Worm (Caenorhabditis elegans) whole organism, L3 larva: ENCODE data around the gene frpr-8.

ENCODE experiments used
- R02D3.7 ChIP-seq: fragments of 150-350 bp; optimal IDR thresholded peaks from 2 replicates; lab custom pipeline; 2014; ENCODE audit warnings: missing biosample characterization, missing genetic modification characterization
- ama-1 ChIP-seq: fragments of 150-350 bp; optimal IDR thresholded peaks from 2 replicates; lab custom pipeline; 2018
- ceh-16 ChIP-seq: sonication (generic microtip); optimal IDR thresholded peaks from 2 replicates; lab custom pipeline; 2017; ENCODE audit warnings: missing biosample characterization, missing genetic modification characterization
- ceh-28 ChIP-seq: fragments of 150-350 bp; optimal IDR thresholded peaks from 2 replicates; lab custom pipeline; 2014; ENCODE audit warnings: missing biosample characterization, missing genetic modification reagents, missing genetic modification characterization
- ceh-82 ChIP-seq: fragments of 150-350 bp; optimal IDR thresholded peaks from 2 replicates; lab custom pipeline; 2014; ENCODE audit warnings: missing biosample characterization, missing genetic modification characterization
- egl-27 ChIP-seq: sonication (generic microtip); optimal IDR thresholded peaks from 4 replicates; lab custom pipeline; 2017; ENCODE audit warnings: missing biosample characterization, missing genetic modification reagents, missing genetic modification characterization
- elt-1 ChIP-seq: fragments of 150-350 bp; optimal IDR thresholded peaks from 2 replicates; lab custom pipeline; 2014; ENCODE audit warnings: missing biosample characterization, missing genetic modification characterization
- elt-2 ChIP-seq: sonication (generic microtip); optimal IDR thresholded peaks from 2 replicates; lab custom pipeline; 2016; ENCODE audit warnings: missing genetic modification reagents, mild to moderate bottlenecking, missing genetic modification characterization, missing compliant biosample characterization
- elt-3 ChIP-seq, 3 experiments: fragments of 150-350 bp in 1 of 3; sonication (generic microtip) in 2 of 3; optimal IDR thresholded peaks; 2 replicates in 2 of 3; 4 replicates in 1 of 3; lab custom pipeline; 2014 to 2017; ENCODE audit warnings: missing biosample characterization in 3 of 3, missing genetic modification characterization in 3 of 3
- eor-1 ChIP-seq, 2 experiments: fragments of 150-350 bp; optimal IDR thresholded peaks; 2 replicates each; lab custom pipeline; 2014 to 2018; ENCODE audit warnings: missing biosample characterization in 2 of 2, missing genetic modification characterization in 2 of 2
- fkh-2 ChIP-seq: fragments of 150-350 bp; optimal IDR thresholded peaks from 2 replicates; lab custom pipeline; 2014; ENCODE audit warnings: missing biosample characterization, missing genetic modification reagents, missing genetic modification characterization
- fos-1 ChIP-seq: fragments of 150-350 bp; optimal IDR thresholded peaks from 2 replicates; lab custom pipeline; 2014; ENCODE audit warnings: missing biosample characterization, missing genetic modification characterization
- hmg-11 ChIP-seq: sonication (generic microtip); optimal IDR thresholded peaks from 2 replicates; lab custom pipeline; 2016; ENCODE audit warnings: missing genetic modification characterization, missing compliant biosample characterization
- jun-1 ChIP-seq: fragments of 150-350 bp; optimal IDR thresholded peaks from 2 replicates; lab custom pipeline; 2014; ENCODE audit warnings: missing biosample characterization, missing genetic modification reagents, missing genetic modification characterization
- lin-15B ChIP-seq: fragments of 150-350 bp; optimal IDR thresholded peaks from 2 replicates; lab custom pipeline; 2014; ENCODE audit warnings: missing biosample characterization, missing genetic modification characterization
- lin-39 ChIP-seq: fragments of 150-350 bp; optimal IDR thresholded peaks from 2 replicates; lab custom pipeline; 2018; ENCODE audit warnings: missing biosample characterization, missing genetic modification reagents, missing genetic modification characterization
- lsy-12 ChIP-seq: sonication (generic microtip); optimal IDR thresholded peaks from 2 replicates; lab custom pipeline; 2016; ENCODE audit warnings: mild to moderate bottlenecking, missing genetic modification characterization, missing compliant biosample characterization
- mdl-1 ChIP-seq: fragments of 150-350 bp; optimal IDR thresholded peaks from 2 replicates; lab custom pipeline; 2014; ENCODE audit warnings: missing biosample characterization, missing genetic modification characterization
- mml-1 ChIP-seq: fragments of 150-350 bp; sonication (generic microtip); optimal IDR thresholded peaks from 3 replicates; lab custom pipeline; 2014; ENCODE audit warnings: missing biosample characterization, missing genetic modification characterization
- nhr-11 ChIP-seq: fragments of 150-350 bp; optimal IDR thresholded peaks from 2 replicates; lab custom pipeline; 2014; ENCODE audit warnings: missing biosample characterization, missing genetic modification characterization
- nhr-12 ChIP-seq: fragments of 150-350 bp; optimal IDR thresholded peaks from 2 replicates; lab custom pipeline; 2014; ENCODE audit warnings: missing biosample characterization, missing genetic modification characterization
- nhr-23 ChIP-seq: fragments of 150-350 bp; optimal IDR thresholded peaks from 2 replicates; lab custom pipeline; 2014; ENCODE audit warnings: missing biosample characterization, missing genetic modification reagents, missing genetic modification characterization
- nhr-237 ChIP-seq: fragments of 150-350 bp; optimal IDR thresholded peaks from 2 replicates; lab custom pipeline; 2014; ENCODE audit warnings: missing biosample characterization, missing genetic modification characterization
- nhr-25 ChIP-seq: sonication (generic microtip); optimal IDR thresholded peaks from 2 replicates; lab custom pipeline; 2017; ENCODE audit warnings: missing biosample characterization, missing genetic modification characterization
- nhr-28 ChIP-seq: fragments of 150-350 bp; optimal IDR thresholded peaks from 2 replicates; lab custom pipeline; 2014; ENCODE audit warnings: missing biosample characterization, missing genetic modification characterization
- nhr-43 ChIP-seq: sonication (generic microtip); optimal IDR thresholded peaks from 2 replicates; lab custom pipeline; 2016; ENCODE audit warnings: mild to moderate bottlenecking, missing genetic modification characterization, missing compliant biosample characterization; ENCODE audit not compliant: poor library complexity, severe bottlenecking
- nhr-67 ChIP-seq: fragments of 150-350 bp; optimal IDR thresholded peaks from 2 replicates; lab custom pipeline; 2014; ENCODE audit warnings: missing biosample characterization, missing genetic modification characterization
- nhr-76 ChIP-seq: fragments of 150-350 bp; sonication (generic microtip); optimal IDR thresholded peaks from 5 replicates; lab custom pipeline; 2014; ENCODE audit warnings: missing biosample characterization, missing genetic modification characterization
- pha-4 ChIP-seq: fragments of 150-350 bp; optimal IDR thresholded peaks from 2 replicates; lab custom pipeline; 2014; ENCODE audit warnings: missing biosample characterization, missing genetic modification reagents, missing genetic modification characterization
- pqm-1 ChIP-seq: fragments of 150-350 bp; optimal IDR thresholded peaks from 2 replicates; lab custom pipeline; 2017; ENCODE audit warnings: missing biosample characterization, missing genetic modification characterization, inconsistent platforms
- sea-2 ChIP-seq: fragments of 150-350 bp; sonication (generic microtip); optimal IDR thresholded peaks from 4 replicates; lab custom pipeline; 2014; ENCODE audit warnings: missing biosample characterization, missing genetic modification reagents, missing genetic modification characterization
- snpc-4 ChIP-seq: fragments of 150-350 bp; optimal IDR thresholded peaks from 2 replicates; lab custom pipeline; 2014; ENCODE audit warnings: missing biosample characterization, missing genetic modification characterization
- unc-39 ChIP-seq: sonication (generic microtip); optimal IDR thresholded peaks from 4 replicates; lab custom pipeline; 2017; ENCODE audit warnings: missing biosample characterization, missing genetic modification characterization

The frpr-8 gene

ce11 chrX:8660909-8661308 lies 36.7 kb upstream of the frpr-8 start:
- TF ChIP-seq jun-1 (tag; lab: Kevin White, UChicago), result no peak
- no peak for TF ChIP-seq lin-39
- no peak for TF ChIP-seq nhr-23
- no peak for TF ChIP-seq ceh-16 (tag; lab: Kevin White, UChicago)
- TF ChIP-seq egl-27, result no peak
- TF ChIP-seq lin-15B, result no peak
- no peak for TF ChIP-seq mml-1 (tag; lab: Kevin White, UChicago)
- TF ChIP-seq eor-1 (tag; optimal IDR thresholded peaks at IDR 0.05; lab: Kevin White, UChicago), result no peak
- no peak for TF ChIP-seq elt-1
- TF ChIP-seq elt-3 (tag; optimal IDR thresholded peaks at IDR 0.05; lab: Kevin White, UChicago), result no peak
- no peak for TF ChIP-seq unc-39 (tag; lab: Kevin White, UChicago)
- no peak for TF ChIP-seq nhr-25 (tag; lab: Kevin White, UChicago)
- no peak for TF ChIP-seq nhr-12 (tag; lab: Kevin White, UChicago)
- no peak for TF ChIP-seq nhr-76 (tag; lab: Kevin White, UChicago)
- no peak for TF ChIP-seq nhr-43 (tag; lab: Kevin White, UChicago)
- no peak for TF ChIP-seq fos-1 (tag; lab: Kevin White, UChicago)
- no peak for TF ChIP-seq snpc-4 (tag; lab: Kevin White, UChicago)
- no peak for TF ChIP-seq sea-2

DNA sequence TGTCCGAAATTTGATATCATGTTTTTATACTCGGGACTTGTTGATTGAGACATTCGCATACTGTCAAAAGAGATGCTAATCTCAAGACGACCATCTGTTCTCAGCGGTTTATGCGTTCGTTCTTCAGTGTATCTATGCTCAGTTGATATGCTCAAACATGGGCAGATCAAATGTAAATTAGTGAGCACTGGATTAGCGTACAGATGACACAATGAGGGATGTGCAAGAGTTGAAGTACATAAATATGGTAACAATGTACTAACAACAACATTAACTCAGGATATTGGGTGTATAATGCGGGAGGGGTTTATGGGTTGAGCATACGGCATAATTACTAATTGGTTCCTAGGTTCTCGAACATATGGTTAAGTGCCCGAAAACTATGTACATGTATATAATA lies 35.2 kb upstream of the frpr-8 start:
- TF ChIP-seq jun-1 (tag; lab: Kevin White, UChicago) (no peak), nhr-11 (tag; lab: Kevin White, UChicago) (no peak), eor-1 (tag; optimal IDR thresholded peaks at IDR 0.05; lab: Kevin White, UChicago) (no peak), elt-2 (no peak), ceh-28 (no peak), pqm-1 (tag; lab: Kevin White, UChicago) (no peak)

DNA sequence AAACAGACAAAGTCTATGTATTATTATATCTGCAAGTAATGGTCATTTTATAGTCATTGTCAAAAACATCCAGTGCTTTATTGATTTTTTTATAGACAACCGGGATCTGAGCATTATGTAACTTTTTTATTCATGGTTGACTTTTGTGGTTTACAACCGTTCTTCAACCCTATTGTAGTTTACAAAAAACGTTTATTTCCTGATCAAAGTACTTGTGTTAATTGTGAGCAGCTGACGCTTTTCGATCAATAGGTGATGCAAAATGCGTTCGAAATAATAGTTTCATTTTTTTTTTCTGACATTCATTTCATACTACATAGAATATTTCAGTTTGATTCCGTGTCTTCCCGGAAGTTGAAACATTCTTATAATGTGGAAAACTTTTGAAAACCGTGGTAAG lies 24.9 kb upstream of the frpr-8 start, which contains the start of the genes K09E2.2 and K09E2.3:
Gene K09E2.2 (plus strand): TSS at position 301 of the 400 bp plus-strand sequence.
Gene K09E2.3 (plus strand): TSS at position 325 of the 400 bp plus-strand sequence.
- TF ChIP-seq pha-4 (tag; lab: Kevin White, UChicago) (no peak), mdl-1 (no peak), lin-15B (no peak), nhr-11 (tag; lab: Kevin White, UChicago) (no peak), nhr-67 (no peak), R02D3.7 (tag; lab: Kevin White, UChicago) (no peak), ama-1 (no peak)

DNA sequence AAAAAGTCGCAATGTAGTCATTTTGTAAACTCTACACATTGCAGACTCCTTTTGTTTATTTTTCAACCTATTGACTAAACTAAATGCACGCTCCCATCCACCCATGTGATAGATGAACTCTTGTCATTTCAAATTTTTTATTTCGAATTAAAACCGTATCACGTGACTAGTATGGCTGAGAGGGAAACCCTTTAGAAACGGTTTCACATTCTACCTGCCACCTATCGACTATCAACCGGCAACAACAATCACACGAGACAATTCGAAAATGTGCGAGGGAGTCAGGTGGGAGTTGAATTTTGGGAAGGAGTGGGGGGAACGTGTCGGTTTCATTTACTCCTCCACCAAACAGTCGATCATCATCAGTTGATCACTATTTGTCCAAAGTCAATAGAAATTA lies 23.1 kb upstream of the frpr-8 start:
- TF ChIP-seq pha-4 (tag; lab: Kevin White, UChicago) (peak; percentile 79), ceh-82 (tag; lab: Kevin White, UChicago) (no peak), nhr-43 (tag; lab: Kevin White, UChicago) (peak; percentile 14), jun-1 (tag; lab: Kevin White, UChicago) (peak; percentile 2), hmg-11 (tag; lab: Kevin White, UChicago) (no peak), elt-2 (peak; percentile 81), mdl-1 (peak; percentile 44), pqm-1 (tag; lab: Kevin White, UChicago) (peak; percentile 81)

DNA sequence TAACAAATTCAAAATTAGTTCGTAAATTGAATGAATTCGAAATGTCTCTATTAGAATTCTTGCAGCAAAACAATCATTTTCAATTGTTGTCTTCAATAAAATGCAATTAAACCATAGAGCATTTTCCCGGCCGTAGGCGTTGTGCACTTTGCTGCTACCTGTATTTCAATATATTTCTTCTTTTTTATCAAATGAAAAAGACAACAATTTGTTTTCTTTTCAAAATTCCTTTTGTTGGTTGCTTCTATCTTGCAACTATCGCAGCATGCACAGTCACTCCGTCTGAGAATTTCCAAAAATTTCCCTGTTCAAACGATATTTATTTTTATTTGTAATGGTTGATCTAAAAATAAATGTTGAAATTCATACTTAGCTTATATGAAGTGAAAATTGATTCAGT lies 22.5 kb upstream of the frpr-8 start:
- TF ChIP-seq elt-1, result no peak
- TF ChIP-seq nhr-25 (tag; lab: Kevin White, UChicago), result no peak
- no peak for TF ChIP-seq nhr-76 (tag; lab: Kevin White, UChicago)
- no peak for TF ChIP-seq lsy-12
- TF ChIP-seq ceh-28, result no peak
- no peak for TF ChIP-seq nhr-237
- TF ChIP-seq lin-15B, result no peak
- no peak for TF ChIP-seq snpc-4 (tag; lab: Kevin White, UChicago)
- TF ChIP-seq nhr-28 (tag; lab: Kevin White, UChicago), result no peak
- TF ChIP-seq pqm-1 (tag; lab: Kevin White, UChicago), result no peak
- TF ChIP-seq fkh-2, result no peak
- no peak for TF ChIP-seq nhr-11 (tag; lab: Kevin White, UChicago)
